Fruit fly (Drosophila melanogaster): ENCODE measurements around the gene Dph4.

Gene Dph4

DNA sequence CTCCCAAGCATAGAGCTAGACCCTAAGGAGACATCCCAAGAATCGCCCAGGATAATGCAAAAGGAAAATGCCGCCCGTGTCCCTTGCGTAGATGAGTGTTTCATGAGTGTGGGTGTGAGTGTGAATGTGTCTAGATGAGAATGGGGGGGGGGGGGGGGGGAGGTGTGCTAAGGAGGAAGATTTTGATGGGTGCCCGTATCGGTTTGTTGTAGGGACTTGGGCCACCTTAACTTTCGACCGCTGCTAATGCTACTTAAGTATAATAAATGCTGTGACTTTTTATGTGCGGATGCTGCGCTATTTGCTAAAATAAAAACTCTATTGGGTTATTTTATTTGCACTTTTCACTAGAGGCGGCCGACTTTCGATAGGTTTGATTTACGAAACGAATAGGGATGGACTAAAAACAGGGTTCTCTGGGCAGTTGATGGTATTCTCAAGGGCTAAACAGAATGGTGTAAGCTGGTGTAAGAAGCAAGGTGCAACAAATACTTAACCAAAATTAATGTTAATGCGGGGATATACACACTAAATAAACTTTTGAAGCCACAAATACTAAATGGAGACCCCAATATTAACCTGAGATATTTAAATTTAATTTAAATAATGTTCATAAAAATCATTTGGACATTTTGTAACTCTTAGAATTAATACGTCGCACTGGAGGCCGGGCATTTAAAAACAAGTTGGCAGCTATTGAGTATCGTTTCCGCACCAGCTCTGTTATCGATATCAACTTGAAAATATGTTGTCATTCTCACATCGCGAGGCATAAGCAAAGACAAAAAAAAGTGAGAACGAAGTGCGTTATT, 45.2 kb upstream of the Dph4 start, which contains the start of the genes Xe7 and Atg17:
Gene Xe7 (minus strand): TSS at position 407 of the 812 bp plus-strand sequence.
Gene Atg17 (plus strand): TSS at position 786 of the 812 bp plus-strand sequence.
- TF ChIP-seq fkh (GFP tag; optimal IDR thresholded peaks at IDR 0.05) (peak; percentile 76), CG3919 (GFP tag; optimal IDR thresholded peaks at IDR 0.05) (peak; percentile 92), CG11762 (GFP tag; optimal IDR thresholded peaks at IDR 0.05; ENCODE audit: insufficient read depth) (peak; percentile 76), CG7368 (GFP tag; optimal IDR thresholded peaks at IDR 0.05) (peak; percentile 89), CG32006 (GFP tag; optimal IDR thresholded peaks at IDR 0.05) (peak; percentile 94), CG10669 (GFP tag; optimal IDR thresholded peaks at IDR 0.05) (peak; percentile 86), CG8319 (GFP tag; optimal IDR thresholded peaks at IDR 0.05) (peak; percentile 92), Eip75B (GFP tag; optimal IDR thresholded peaks at IDR 0.05) (peak; percentile 89), CG4318 (GFP tag; optimal IDR thresholded peaks at IDR 0.05) (peak; percentile 93), Sox15 (GFP tag; optimal IDR thresholded peaks at IDR 0.05) (peak; percentile 95), CG31627 (GFP tag; optimal IDR thresholded peaks at IDR 0.05) (peak; percentile 95), CG34406 (GFP tag; optimal IDR thresholded peaks at IDR 0.05) (peak; percentile 90), CG6163 (GFP tag; IDR thresholded peaks at IDR 0.05) (peak; percentile 88), fd85E (GFP tag; optimal IDR thresholded peaks at IDR 0.05) (peak; percentile 81), Hr4 (GFP tag; optimal IDR thresholded peaks at IDR 0.05) (peak; percentile 94), OdsH (GFP tag; optimal IDR thresholded peaks at IDR 0.05) (peak; percentile 96), CG6854 (GFP tag; optimal IDR thresholded peaks at IDR 0.05) (no peak), esn (GFP tag; optimal IDR thresholded peaks at IDR 0.05) (peak; percentile 92), acj6 (GFP tag; optimal IDR thresholded peaks at IDR 0.05) (peak; percentile 94), svp (GFP tag) (peak; percentile 96), Blimp-1 (GFP tag; optimal IDR thresholded peaks at IDR 0.05) (peak; percentile 76), Sox14 (GFP tag; optimal IDR thresholded peaks at IDR 0.05) (peak; percentile 89), Eip93F (GFP tag; optimal IDR thresholded peaks at IDR 0.05) (peak; percentile 87), Hr39 (GFP tag; optimal IDR thresholded peaks at IDR 0.05) (peak; percentile 95), net (GFP tag; optimal IDR thresholded peaks at IDR 0.05) (peak; percentile 83), Smox (GFP tag; optimal IDR thresholded peaks at IDR 0.05) (peak; percentile 91), CG8632 (GFP tag; optimal IDR thresholded peaks at IDR 0.05) (peak; percentile 90), CG16779 (tag; optimal IDR thresholded peaks at IDR 0.05) (peak; percentile 56), achi (GFP tag; optimal IDR thresholded peaks at IDR 0.05) (peak; percentile 92), CG11902 (GFP tag; optimal IDR thresholded peaks at IDR 0.05) (peak; percentile 94), Ets21C (GFP tag; optimal IDR thresholded peaks at IDR 0.05) (peak; percentile 94), CG6808 (GFP tag; optimal IDR thresholded peaks at IDR 0.05) (peak; percentile 76), lz (GFP tag; optimal IDR thresholded peaks at IDR 0.05) (peak; percentile 93), topi (GFP tag; optimal IDR thresholded peaks at IDR 0.05) (peak; percentile 91), CG3032 (tag; optimal IDR thresholded peaks at IDR 0.05) (peak; percentile 94), CG15336 (GFP tag; IDR thresholded peaks at IDR 0.05) (peak; percentile 77), dsx (GFP tag; optimal IDR thresholded peaks at IDR 0.05; ENCODE audit: poor library complexity, severe bottlenecking) (peak; percentile 77), Sox102F (GFP tag; optimal IDR thresholded peaks at IDR 0.05) (peak; percentile 85), salr (GFP tag; optimal IDR thresholded peaks at IDR 0.05) (peak; percentile 75 to 94), CG6792 (GFP tag; optimal IDR thresholded peaks at IDR 0.05) (peak; percentile 87), vri (GFP tag; optimal IDR thresholded peaks at IDR 0.05) (peak; percentile 73), CG11294 (GFP tag; IDR thresholded peaks at IDR 0.05) (peak; percentile 88; the same call in 1 of the 2 replicates), Gug (GFP tag; IDR thresholded peaks at IDR 0.05) (peak; percentile 94), CG10631 (GFP tag; optimal IDR thresholded peaks at IDR 0.05) (peak; percentile 97), spab (GFP tag; optimal IDR thresholded peaks at IDR 0.05) (no peak), Met (GFP tag; optimal IDR thresholded peaks at IDR 0.05) (peak; percentile 90), CG1621 (tag; optimal IDR thresholded peaks at IDR 0.05) (peak; percentile 78), ss (GFP tag; optimal IDR thresholded peaks at IDR 0.05) (peak; percentile 27 to 80), dac (GFP tag; optimal IDR thresholded peaks at IDR 0.05) (peak; percentile 88), Ets96B (tag; optimal IDR thresholded peaks at IDR 0.05) (peak; percentile 84)

Measured in whole organism, prepupa.